Fruit fly (Drosophila melanogaster) whole organism, embryonic: Measurements from ENCODE around the gene Bro.

Source experiments
- Adf1 ChIP-seq: fragments of 200-800 bp; sonication (Bioruptor generic); IDR thresholded peaks from 2 replicates; pipeline ENCODE4 v1.3.6; 2022; ENCODE audit warnings: missing biosample characterization, missing genetic modification characterization
- B-H1 ChIP-seq: fragments of 200-800 bp; sonication (Bioruptor generic); IDR thresholded peaks from 3 replicates; pipeline ENCODE4 v1.3.6; 2022; ENCODE audit warnings: missing biosample characterization, missing genetic modification characterization
- B-H2 ChIP-seq: fragments of 200-800 bp; sonication (Bioruptor generic); optimal IDR thresholded peaks from 2 replicates; lab custom pipeline; 2018; ENCODE audit warnings: missing biosample characterization, mild to moderate bottlenecking, missing genetic modification characterization
- CG10267 ChIP-seq: fragments of 200-800 bp; sonication (Bioruptor generic); optimal IDR thresholded peaks from 2 replicates; lab custom pipeline; 2018; ENCODE audit warnings: missing biosample characterization, mild to moderate bottlenecking, missing genetic modification characterization, moderate library complexity
- CG13624 ChIP-seq: fragments of 200-800 bp; sonication (Bioruptor generic); optimal IDR thresholded peaks from 2 replicates; lab custom pipeline; 2016; ENCODE audit warnings: missing biosample characterization, missing genetic modification characterization
- CG14014 ChIP-seq: fragments of 200-800 bp; sonication (Bioruptor generic); IDR thresholded peaks from 2 replicates; pipeline ENCODE4 v1.3.6; 2022; ENCODE audit warnings: missing biosample characterization, missing genetic modification characterization
- CG15073 ChIP-seq: fragments of 200-800 bp; sonication (Bioruptor generic); optimal IDR thresholded peaks from 2 replicates; lab custom pipeline; 2016; ENCODE audit warnings: missing biosample characterization, missing genetic modification characterization
- CG15269 ChIP-seq: fragments of 200-800 bp; sonication (Bioruptor generic); optimal IDR thresholded peaks from 2 replicates; lab custom pipeline; 2018; ENCODE audit warnings: missing biosample characterization, mild to moderate bottlenecking, missing genetic modification characterization, moderate library complexity
- CG16863 ChIP-seq: fragments of 200-800 bp; sonication (Bioruptor generic); optimal IDR thresholded peaks from 3 replicates; lab custom pipeline; 2016; ENCODE audit warnings: missing biosample characterization, missing genetic modification characterization
- CG17912 ChIP-seq: fragments of 200-800 bp; sonication (Bioruptor generic); optimal IDR thresholded peaks from 2 replicates; lab custom pipeline; 2018; ENCODE audit warnings: missing biosample characterization, mild to moderate bottlenecking, missing genetic modification characterization
- CG2129 ChIP-seq: fragments of 200-800 bp; sonication (Bioruptor generic); IDR thresholded peaks from 2 replicates; pipeline ENCODE4 v1.3.6; 2022; ENCODE audit warnings: missing biosample characterization, missing genetic modification characterization; ENCODE audit not compliant: partially characterized antibody
- CG30403 ChIP-seq: fragments of 200-800 bp; sonication (Bioruptor generic); optimal IDR thresholded peaks from 3 replicates; lab custom pipeline; 2016; ENCODE audit warnings: missing biosample characterization, missing genetic modification characterization
- CG3065 ChIP-seq: fragments of 200-800 bp; sonication (Bioruptor generic); optimal IDR thresholded peaks from 2 replicates; lab custom pipeline; 2016; ENCODE audit warnings: missing biosample characterization, missing genetic modification characterization
- CG3163 ChIP-seq: fragments of 200-800 bp; sonication (Bioruptor generic); optimal IDR thresholded peaks from 3 replicates; lab custom pipeline; 2016; ENCODE audit warnings: missing biosample characterization, missing genetic modification characterization
- CG33557 ChIP-seq: fragments of 200-800 bp; sonication (Bioruptor generic); optimal IDR thresholded peaks from 2 replicates; lab custom pipeline; 2019; ENCODE audit warnings: missing biosample characterization, mild to moderate bottlenecking, missing genetic modification characterization, moderate library complexity
- CG4282 ChIP-seq: fragments of 200-800 bp; sonication (Bioruptor generic); optimal IDR thresholded peaks from 2 replicates; lab custom pipeline; 2016; ENCODE audit warnings: missing biosample characterization, missing genetic modification characterization
- CG4424 ChIP-seq: fragments of 200-800 bp; sonication (Bioruptor generic); optimal IDR thresholded peaks from 3 replicates; lab custom pipeline; 2016; ENCODE audit warnings: missing biosample characterization, missing genetic modification characterization
- CG4854 ChIP-seq: fragments of 200-800 bp; sonication (Bioruptor generic); optimal IDR thresholded peaks from 2 replicates; lab custom pipeline; 2016; ENCODE audit warnings: missing biosample characterization, missing genetic modification characterization, inconsistent platforms
- CG5245 ChIP-seq: fragments of 200-800 bp; sonication (Bioruptor generic); optimal IDR thresholded peaks from 3 replicates; lab custom pipeline; 2016; ENCODE audit warnings: missing biosample characterization, missing genetic modification characterization
- CG7987 ChIP-seq: fragments of 200-800 bp; sonication (Bioruptor generic); optimal IDR thresholded peaks from 2 replicates; lab custom pipeline; 2018; ENCODE audit warnings: missing biosample characterization, mild to moderate bottlenecking, missing genetic modification characterization, moderate library complexity
- CG8089 ChIP-seq: fragments of 200-800 bp; sonication (Bioruptor generic); optimal IDR thresholded peaks from 3 replicates; lab custom pipeline; 2016; ENCODE audit warnings: missing biosample characterization, missing genetic modification characterization
- CG8281 ChIP-seq: fragments of 200-800 bp; sonication (Bioruptor generic); optimal IDR thresholded peaks from 2 replicates; lab custom pipeline; 2018; ENCODE audit warnings: missing biosample characterization, mild to moderate bottlenecking, missing genetic modification characterization, moderate library complexity
- CG8944 ChIP-seq: fragments of 200-800 bp; sonication (Bioruptor generic); optimal IDR thresholded peaks from 3 replicates; lab custom pipeline; 2016; ENCODE audit warnings: missing biosample characterization, missing genetic modification characterization
- CHES-1-like ChIP-seq: fragments of 200-800 bp; sonication (Bioruptor generic); optimal IDR thresholded peaks from 2 replicates; lab custom pipeline; 2016; ENCODE audit warnings: missing biosample characterization, missing genetic modification characterization
- D19A ChIP-seq: fragments of 200-800 bp; optimal IDR thresholded peaks from 3 replicates; lab custom pipeline; 2019; ENCODE audit warnings: missing biosample characterization, mild to moderate bottlenecking, missing genetic modification characterization, moderate library complexity
- Dll ChIP-seq: fragments of 200-800 bp; sonication (Bioruptor generic); IDR thresholded peaks from 4 replicates; pipeline ENCODE4 v1.3.6; 2022; ENCODE audit warnings: missing biosample characterization, missing genetic modification characterization; ENCODE audit not compliant: partially characterized antibody
- Dp ChIP-seq: fragments of 200-800 bp; sonication (Bioruptor generic); optimal IDR thresholded peaks from 2 replicates; lab custom pipeline; 2018; ENCODE audit warnings: missing biosample characterization, mild to moderate bottlenecking, missing genetic modification characterization, moderate library complexity
- ERR ChIP-seq: fragments of 200-800 bp; sonication (Bioruptor generic); optimal IDR thresholded peaks from 2 replicates; lab custom pipeline; 2016; ENCODE audit warnings: missing biosample characterization, missing genetic modification characterization
- HHEX ChIP-seq: fragments of 200-800 bp; sonication (Bioruptor generic); optimal IDR thresholded peaks from 3 replicates; lab custom pipeline; 2017; ENCODE audit warnings: missing biosample characterization, mild to moderate bottlenecking, missing genetic modification characterization, missing genetic modification reagents
- HLH3B ChIP-seq: fragments of 200-800 bp; sonication (Bioruptor generic); IDR thresholded peaks from 2 replicates; pipeline ENCODE4 v1.3.6; 2022; ENCODE audit warnings: missing biosample characterization, missing genetic modification characterization
- Hr78 ChIP-seq, 2 experiments: fragments of 200-800 bp in 1 of 2; fragments of >200 bp in 1 of 2; sonication (Bioruptor generic) in 1 of 2; optimal IDR thresholded peaks; 2 replicates each; lab custom pipeline; 2017 to 2019; ENCODE audit warnings: missing biosample characterization in 2 of 2, missing genetic modification characterization in 2 of 2, mild to moderate bottlenecking in 1 of 2, moderate library complexity in 1 of 2
- Hsf ChIP-seq: fragments of 200-800 bp; sonication (Bioruptor generic); optimal IDR thresholded peaks from 3 replicates; lab custom pipeline; 2016; ENCODE audit warnings: missing biosample characterization, missing genetic modification characterization
- Lhr ChIP-seq: fragments of 200-800 bp; sonication (Bioruptor generic); optimal IDR thresholded peaks from 3 replicates; lab custom pipeline; 2017; ENCODE audit warnings: mild to moderate bottlenecking, missing biosample characterization, missing genetic modification reagents, missing genetic modification characterization
- MBD-R2 ChIP-seq: fragments of 200-800 bp; sonication (Bioruptor generic); IDR thresholded peaks from 2 replicates; pipeline ENCODE4 v1.3.6; 2022; ENCODE audit warnings: missing biosample characterization, missing genetic modification characterization
- Myb ChIP-seq: fragments of 200-800 bp; sonication (Bioruptor generic); optimal IDR thresholded peaks from 2 replicates; lab custom pipeline; 2016; ENCODE audit warnings: missing biosample characterization, missing genetic modification characterization
- NC2β ChIP-seq: fragments of 200-800 bp; sonication (Bioruptor generic); optimal IDR thresholded peaks from 2 replicates; lab custom pipeline; 2016; ENCODE audit warnings: missing biosample characterization, missing genetic modification characterization
- NfI ChIP-seq: fragments of 200-800 bp; sonication (Bioruptor generic); optimal IDR thresholded peaks from 3 replicates; lab custom pipeline; 2018; ENCODE audit warnings: missing biosample characterization, mild to moderate bottlenecking, missing genetic modification characterization, moderate library complexity
- cas ChIP-seq: fragments of 200-800 bp; sonication (Bioruptor generic); IDR thresholded peaks from 2 replicates; pipeline ENCODE4 v1.3.6; 2022; ENCODE audit warnings: missing biosample characterization, missing genetic modification characterization
- caup ChIP-seq: fragments of 200-800 bp; sonication (Bioruptor generic); optimal IDR thresholded peaks from 3 replicates; lab custom pipeline; 2017; ENCODE audit warnings: missing biosample characterization, mild to moderate bottlenecking, missing genetic modification characterization, moderate library complexity; ENCODE audit not compliant: severe bottlenecking
- chif ChIP-seq, 2 experiments: fragments of 200-800 bp; sonication (Bioruptor generic); optimal IDR thresholded peaks; 3 replicates each; lab custom pipeline; 2016; ENCODE audit warnings: missing biosample characterization in 2 of 2, missing genetic modification characterization in 2 of 2
- dimm ChIP-seq: fragments of 200-800 bp; sonication (Bioruptor generic); IDR thresholded peaks from 2 replicates; pipeline ENCODE4 v1.3.6; 2022; ENCODE audit warnings: missing biosample characterization, missing genetic modification characterization
- dpn ChIP-seq, 2 experiments: fragments of 200-800 bp; sonication (Bioruptor generic); optimal IDR thresholded peaks; 3 replicates each; lab custom pipeline; 2016; ENCODE audit warnings: missing biosample characterization in 2 of 2, missing genetic modification characterization in 2 of 2
- grau ChIP-seq: fragments of 200-800 bp; optimal IDR thresholded peaks from 3 replicates; lab custom pipeline; 2019; ENCODE audit warnings: missing biosample characterization, mild to moderate bottlenecking, missing genetic modification characterization, moderate library complexity
- insv ChIP-seq, 2 experiments: fragments of 200-800 bp; sonication (Bioruptor generic); optimal IDR thresholded peaks; 3 replicates each; lab custom pipeline; 2016 to 2018; ENCODE audit warnings: missing biosample characterization in 2 of 2, missing genetic modification characterization in 2 of 2
- pb ChIP-seq: fragments of 200-800 bp; sonication (Bioruptor generic); optimal IDR thresholded peaks from 3 replicates; lab custom pipeline; 2016; ENCODE audit warnings: missing biosample characterization, missing genetic modification characterization
- pzg ChIP-seq: fragments of 200-800 bp; sonication (Bioruptor generic); optimal IDR thresholded peaks from 3 replicates; lab custom pipeline; 2018; ENCODE audit warnings: missing biosample characterization, mild to moderate bottlenecking, missing genetic modification characterization, moderate library complexity
- seq ChIP-seq: fragments of 200-800 bp; sonication (Bioruptor generic); IDR thresholded peaks from 2 replicates; pipeline ENCODE4 v1.3.6; 2022; ENCODE audit warnings: missing biosample characterization, missing genetic modification characterization
- sim ChIP-seq: fragments of 200-800 bp; sonication (Bioruptor generic); IDR thresholded peaks from 2 replicates; pipeline ENCODE4 v1.3.6; 2022; ENCODE audit warnings: missing biosample characterization, missing genetic modification characterization
- sqz ChIP-seq: fragments of 200-800 bp; sonication (Bioruptor generic); optimal IDR thresholded peaks from 3 replicates; lab custom pipeline; 2018; ENCODE audit warnings: missing biosample characterization, mild to moderate bottlenecking, missing genetic modification characterization
- zfh1 ChIP-seq: fragments of 200-800 bp; sonication (Bioruptor generic); IDR thresholded peaks from 3 replicates; pipeline ENCODE4 v1.3.6; 2022; ENCODE audit warnings: missing biosample characterization, missing genetic modification characterization

Gene Bro

DNA sequence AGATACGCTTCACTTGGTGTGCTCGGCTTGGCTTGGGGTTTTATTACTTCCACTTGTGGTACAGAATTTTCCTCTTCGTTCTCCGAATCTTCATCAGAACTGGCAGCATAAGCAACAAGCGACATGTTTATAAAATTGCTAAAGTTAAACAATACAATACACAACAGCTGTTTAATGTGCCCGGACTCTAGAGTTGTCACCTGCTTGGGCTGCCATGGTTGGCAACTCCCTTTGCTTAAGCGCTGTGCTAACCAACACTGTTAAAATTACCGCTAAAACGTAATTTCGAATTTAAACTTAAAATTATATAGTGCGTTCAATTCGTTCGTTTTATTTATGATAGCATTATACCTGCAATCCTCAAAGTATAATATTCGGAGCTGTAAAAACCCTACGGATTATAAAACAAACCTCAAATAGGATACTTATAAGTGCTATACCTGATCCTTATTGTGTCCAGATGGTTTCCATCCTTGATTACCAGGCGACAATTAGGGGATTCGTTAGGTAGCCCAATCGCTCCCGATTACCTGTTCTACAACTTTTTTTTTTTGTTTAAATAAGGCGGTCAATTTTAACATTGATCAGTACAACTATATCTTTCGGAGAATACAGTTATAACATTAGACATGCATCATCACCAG, at the start of gene Bro, which contains the start of gene CG17249 (continued):
- no peak for TF ChIP-seq CG33557 (GFP tag; lab: Kevin White, UChicago)
- peak; percentile 59 for TF ChIP-seq ERR (GFP tag; lab: Kevin White, UChicago)
- peak; percentile 43 for TF ChIP-seq NfI (GFP tag; lab: Kevin White, UChicago)
- TF ChIP-seq grau (tag; lab: Kevin White, UChicago) = peak; percentile 13
- no peak for TF ChIP-seq CG4424 (GFP tag; lab: Kevin White, UChicago)
- peak; percentile 55 for TF ChIP-seq CHES-1-like (GFP tag; lab: Kevin White, UChicago)
- no peak for TF ChIP-seq sim (GFP tag; lab: Robert Waterston, UW)
- TF ChIP-seq CG8089 (GFP tag; lab: Kevin White, UChicago) = peak; percentile 28
- no peak for TF ChIP-seq CG14014
- TF ChIP-seq CG16863 (GFP tag; lab: Kevin White, UChicago) = peak; percentile 42
- TF ChIP-seq chif (GFP tag; optimal IDR thresholded peaks at IDR 0.05; lab: Kevin White, UChicago) = no peak
- peak; percentile 98 for TF ChIP-seq Dp (GFP tag; lab: Kevin White, UChicago)
- TF ChIP-seq CG15073 (GFP tag; lab: Kevin White, UChicago) = no peak
- peak; percentile 2 for TF ChIP-seq NC2β
- peak; percentile 97 for TF ChIP-seq CG13624
- TF ChIP-seq CG5245 = no peak
- peak; percentile 93 for TF ChIP-seq pzg (GFP tag; lab: Kevin White, UChicago)
- no peak for TF ChIP-seq Lhr (GFP tag; lab: Kevin White, UChicago)
- TF ChIP-seq CG3163 (GFP tag; lab: Kevin White, UChicago) = peak; percentile 52
- peak; percentile 98 for TF ChIP-seq CG10267 (tag; lab: Kevin White, UChicago)
- no peak for TF ChIP-seq insv (GFP tag; optimal IDR thresholded peaks at IDR 0.05; lab: Kevin White, UChicago)
- TF ChIP-seq HLH3B (GFP tag; lab: Robert Waterston, UW) = no peak
- no peak for TF ChIP-seq HHEX
- TF ChIP-seq Dll (GFP tag; lab: Robert Waterston, UW) = 0 out of 4 replicates have a peak, but pooled peaks have one; percentile 19
- no peak for TF ChIP-seq caup (GFP tag; lab: Kevin White, UChicago)
- peak; percentile 80 for TF ChIP-seq B-H2 (GFP tag; lab: Kevin White, UChicago)
- TF ChIP-seq Myb (GFP tag; lab: Kevin White, UChicago) = peak; percentile 96
- TF ChIP-seq CG4282 (GFP tag; lab: Kevin White, UChicago) = peak; percentile 63
- peak; percentile 97 for TF ChIP-seq MBD-R2 (GFP tag; lab: Robert Waterston, UW)
- TF ChIP-seq Adf1 = no peak
- TF ChIP-seq cas (GFP tag; lab: Robert Waterston, UW) = no peak
- peak; percentile 9 for TF ChIP-seq CG8944
- TF ChIP-seq CG15269 (tag; lab: Kevin White, UChicago) = no peak
- peak; percentile 45 for TF ChIP-seq Hsf (GFP tag; lab: Kevin White, UChicago)
- TF ChIP-seq pb = no peak
- peak; percentile 94 for TF ChIP-seq CG4854
- TF ChIP-seq CG3065 (GFP tag; lab: Kevin White, UChicago) = no peak
- no peak for TF ChIP-seq dimm
- peak; percentile 41 to 64 for TF ChIP-seq dpn (GFP tag; optimal IDR thresholded peaks at IDR 0.05; lab: Kevin White, UChicago)
- no peak for TF ChIP-seq CG8281 (tag; lab: Kevin White, UChicago)
- TF ChIP-seq D19A (tag; lab: Kevin White, UChicago) = no peak
- peak; percentile 22 for TF ChIP-seq CG30403 (GFP tag; lab: Kevin White, UChicago)
- TF ChIP-seq sqz = no peak
- no peak for TF ChIP-seq Hr78 (GFP tag; optimal IDR thresholded peaks at IDR 0.05; lab: Kevin White, UChicago)
- no peak for TF ChIP-seq CG17912
- no peak for TF ChIP-seq seq (GFP tag; lab: Robert Waterston, UW)
- peak; percentile 8 for TF ChIP-seq CG7987 (GFP tag; lab: Kevin White, UChicago)
- TF ChIP-seq zfh1 (GFP tag; lab: Robert Waterston, UW) = peak; percentile 34; the same call in 2 of the 3 replicates
- no peak for TF ChIP-seq B-H1 (GFP tag; lab: Robert Waterston, UW)
- no peak for TF ChIP-seq CG2129 (GFP tag; lab: Robert Waterston, UW)
